Worm (Caenorhabditis elegans): Measurements from ENCODE around the gene ttr-27.

Gene ttr-27

ce11 chrV:12924128-12924527, 20.2 kb upstream of the ttr-27 start, which contains the start of gene pqn-67:
pqn-67 (plus strand) TSS chrV:12924428.
- TF ChIP-seq W03F9.2 (tag; optimal IDR thresholded peaks at IDR 0.05), result no peak
- no peak for TF ChIP-seq him-1 (tag; optimal IDR thresholded peaks at IDR 0.05)
- no peak for TF ChIP-seq dao-5 (tag; optimal IDR thresholded peaks at IDR 0.05)

ce11 chrV:12922308-12922707, 18.4 kb upstream of the ttr-27 start, which contains the start of gene dhrs-4:
dhrs-4 (plus strand) TSS chrV:12922608.
- TF ChIP-seq dao-5 (tag; optimal IDR thresholded peaks at IDR 0.05), result no peak
- TF ChIP-seq W03F9.2 (tag; optimal IDR thresholded peaks at IDR 0.05), result no peak
- no peak for TF ChIP-seq him-1 (tag; optimal IDR thresholded peaks at IDR 0.05)

DNA sequence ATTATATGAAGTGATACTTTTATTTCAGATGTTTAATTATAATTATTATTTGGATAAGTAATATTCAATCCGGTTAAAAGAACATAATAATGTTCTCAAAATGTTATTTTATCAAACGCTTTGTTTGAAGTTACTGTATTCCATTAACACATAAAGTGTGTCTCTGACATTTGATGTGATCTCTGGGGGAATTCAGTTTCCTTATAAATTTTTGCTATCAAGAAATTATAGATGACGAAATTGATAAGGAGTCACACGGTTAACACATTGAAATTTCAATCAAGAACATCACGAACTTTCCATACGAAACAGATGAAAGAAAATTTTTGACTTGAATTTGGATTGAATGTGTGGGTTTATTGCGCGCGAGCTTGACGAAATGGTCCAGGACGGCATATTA, 17.8 kb upstream of the ttr-27 start:
- no peak for TF ChIP-seq dao-5 (tag; optimal IDR thresholded peaks at IDR 0.05)
- no peak for TF ChIP-seq him-1 (tag; optimal IDR thresholded peaks at IDR 0.05)
- no peak for TF ChIP-seq W03F9.2 (tag; optimal IDR thresholded peaks at IDR 0.05)

DNA sequence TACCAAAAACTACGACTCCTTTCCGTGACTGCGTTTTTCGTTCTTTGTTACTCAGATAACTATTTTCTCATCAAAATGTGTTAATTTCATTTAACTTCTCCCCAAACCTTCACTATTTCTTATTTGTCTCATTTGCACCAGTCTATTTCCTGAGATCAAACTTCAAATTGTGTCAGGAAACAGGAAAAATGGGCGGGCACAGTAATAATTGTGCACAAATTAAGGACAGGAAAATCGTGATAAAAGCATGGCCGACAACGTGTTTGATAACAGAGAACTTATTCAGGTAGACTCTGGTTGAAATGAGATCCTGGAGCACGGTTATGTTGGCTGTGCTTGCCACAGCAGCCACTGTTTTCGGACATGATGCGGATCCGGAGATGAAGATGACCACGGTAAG, 15.8 kb upstream of the ttr-27 start, which contains the start of gene lipl-1:
Gene lipl-1, plus strand, starts transcription at position 282 of the 400 bp plus-strand sequence.
- no peak for TF ChIP-seq W03F9.2 (tag; optimal IDR thresholded peaks at IDR 0.05)
- TF ChIP-seq him-1 (tag; optimal IDR thresholded peaks at IDR 0.05), result no peak
- TF ChIP-seq dao-5 (tag; optimal IDR thresholded peaks at IDR 0.05), result no peak

DNA sequence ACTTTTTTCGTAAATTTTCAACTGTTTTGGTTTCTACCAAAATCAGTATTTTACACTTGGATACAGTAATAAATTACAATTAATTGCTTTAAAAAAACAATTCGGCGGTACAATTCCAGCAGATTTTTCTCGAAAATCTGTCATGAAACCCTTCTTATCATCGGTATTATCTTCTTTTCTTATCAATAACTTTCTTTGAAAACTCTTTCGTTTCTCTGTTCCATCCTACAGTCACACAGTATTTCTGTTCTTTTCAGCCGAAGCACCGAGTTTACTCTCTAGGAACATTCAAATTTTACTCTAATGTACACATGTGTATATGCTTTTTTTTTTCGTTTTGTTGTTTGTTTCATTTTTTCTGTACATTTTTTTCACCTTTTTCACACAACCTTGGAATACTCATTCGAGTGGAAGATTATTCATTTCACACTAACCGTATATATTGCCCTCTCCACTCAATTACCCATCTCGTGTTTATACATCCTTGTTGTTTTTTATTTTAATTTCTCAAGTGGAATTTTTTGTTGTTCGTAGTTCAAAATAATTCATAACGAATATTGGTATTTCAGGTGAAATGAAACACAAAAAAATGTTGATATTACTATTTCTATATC, 5.8 kb upstream of the ttr-27 start, which contains the start of gene nid-1:
Gene nid-1, plus strand, starts transcription at position 564 of the 614 bp plus-strand sequence.
- TF ChIP-seq W03F9.2 (tag; optimal IDR thresholded peaks at IDR 0.05) (peak; percentile 40), dao-5 (tag; optimal IDR thresholded peaks at IDR 0.05) (no peak), him-1 (tag; optimal IDR thresholded peaks at IDR 0.05) (no peak)

DNA sequence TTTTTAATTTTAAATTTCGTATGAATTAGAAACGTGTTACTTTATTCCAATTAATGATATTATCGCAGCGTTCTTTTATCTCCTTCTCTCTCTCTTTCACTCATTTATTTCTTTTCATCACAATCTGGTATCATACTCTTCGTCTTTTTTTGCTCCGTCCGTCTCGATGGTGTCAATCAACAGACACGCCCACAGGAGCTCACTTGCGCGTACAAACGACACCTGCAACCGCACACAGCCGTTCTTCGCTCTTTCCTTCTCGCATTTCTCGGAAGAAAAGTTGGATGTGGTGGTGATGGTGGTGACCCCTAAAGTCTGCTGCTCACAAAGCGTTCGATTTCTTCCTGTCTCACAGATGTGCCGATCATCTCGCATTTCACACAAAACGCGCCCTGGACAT, 4.7 kb upstream of the ttr-27 start:
- TF ChIP-seq dao-5 (tag; optimal IDR thresholded peaks at IDR 0.05) (no peak), him-1 (tag; optimal IDR thresholded peaks at IDR 0.05) (no peak), W03F9.2 (tag; optimal IDR thresholded peaks at IDR 0.05) (no peak)

DNA sequence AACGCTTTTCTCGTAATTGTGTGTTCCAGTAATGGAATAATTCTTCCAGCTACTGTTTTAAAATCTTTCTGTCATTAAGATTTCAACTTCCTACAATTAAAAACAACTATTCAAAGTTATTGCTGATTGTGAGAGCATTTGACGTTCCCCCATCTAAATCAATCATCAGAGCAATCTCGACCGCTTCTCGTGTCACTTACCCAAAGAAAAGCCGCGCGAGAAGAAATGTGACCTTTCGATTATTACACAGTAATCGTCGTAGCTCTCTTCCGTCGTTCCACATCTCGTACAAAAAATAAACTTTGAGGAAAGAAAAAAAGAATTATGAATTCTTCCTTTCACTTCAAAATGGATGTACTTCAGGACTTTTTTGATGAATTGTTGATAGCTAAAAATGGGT, 3.5 kb upstream of the ttr-27 start:
- TF ChIP-seq W03F9.2 (tag; optimal IDR thresholded peaks at IDR 0.05), result no peak

ce11 chrV:12906732-12907131, 2.8 kb upstream of the ttr-27 start, which contains the start of gene ttr-29:
ttr-29 (minus strand) TSS chrV:12906832.
- TF ChIP-seq W03F9.2 (tag; optimal IDR thresholded peaks at IDR 0.05) (no peak), him-1 (tag; optimal IDR thresholded peaks at IDR 0.05) (no peak), dao-5 (tag; optimal IDR thresholded peaks at IDR 0.05) (no peak)

DNA sequence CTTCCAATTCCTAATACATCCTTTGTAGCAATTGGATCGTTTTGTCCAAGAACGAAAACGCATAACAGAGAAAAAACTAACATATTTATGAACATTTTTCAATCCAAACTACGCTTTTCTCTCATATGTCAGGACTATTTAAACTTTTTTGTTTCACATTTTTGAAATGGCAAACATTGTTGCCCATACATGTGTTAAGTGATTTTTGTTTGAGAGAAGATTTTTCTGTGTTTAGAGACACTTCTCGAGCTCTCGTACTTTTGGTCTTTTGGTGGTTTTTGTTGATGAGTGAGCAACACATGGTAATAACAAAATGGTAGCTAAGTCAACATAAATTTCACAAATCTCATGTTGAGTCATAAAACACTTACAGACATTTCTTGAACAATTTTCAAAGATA, 1.2 kb upstream of the ttr-27 start, which contains the start of gene ttr-28:
Gene ttr-28, minus strand, starts transcription at position 101 of the 400 bp plus-strand sequence.
- no peak for TF ChIP-seq dao-5 (tag; optimal IDR thresholded peaks at IDR 0.05)
- TF ChIP-seq him-1 (tag; optimal IDR thresholded peaks at IDR 0.05), result no peak
- no peak for TF ChIP-seq W03F9.2 (tag; optimal IDR thresholded peaks at IDR 0.05)

ce11 chrV:12901301-12901700, 2.6 kb downstream of the ttr-27 start:
- TF ChIP-seq dao-5 (tag; optimal IDR thresholded peaks at IDR 0.05) (no peak), him-1 (tag; optimal IDR thresholded peaks at IDR 0.05) (no peak), W03F9.2 (tag; optimal IDR thresholded peaks at IDR 0.05) (no peak)

DNA sequence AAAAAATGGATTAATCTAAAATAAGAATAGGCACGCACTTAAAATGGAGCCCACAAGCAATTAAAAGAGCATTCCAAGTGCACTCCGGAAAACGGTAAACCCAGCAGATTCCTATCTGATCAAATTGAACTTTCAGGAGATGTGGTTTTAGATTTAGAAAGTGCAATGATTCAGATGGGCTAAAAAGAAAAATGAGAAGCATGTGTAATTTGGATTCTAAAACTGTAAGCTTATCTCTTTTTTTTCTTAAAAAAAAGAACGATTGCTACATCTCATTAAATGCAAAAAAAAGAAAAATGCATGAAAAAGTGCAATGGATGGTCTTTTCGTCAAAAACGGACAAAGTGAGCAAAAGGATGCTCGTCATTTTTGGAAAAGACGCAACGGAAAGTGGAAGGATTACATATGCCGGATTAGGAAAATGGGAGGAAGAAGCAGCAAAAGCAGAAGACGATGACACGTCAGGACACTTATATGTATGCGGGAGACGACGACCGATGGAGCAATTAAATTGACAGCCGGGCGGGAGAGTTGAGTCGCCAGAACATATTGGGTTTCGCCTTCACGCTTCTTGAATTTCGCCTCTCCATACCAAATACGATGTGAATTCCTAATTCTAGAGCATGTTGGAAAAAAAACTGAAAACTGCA, 5.2 kb downstream of the ttr-27 start:
- TF ChIP-seq dao-5 (tag; optimal IDR thresholded peaks at IDR 0.05) (no peak), W03F9.2 (tag; optimal IDR thresholded peaks at IDR 0.05) (no peak), him-1 (tag; optimal IDR thresholded peaks at IDR 0.05) (no peak)

- TF ChIP-seq dao-5 (tag; optimal IDR thresholded peaks at IDR 0.05), result no peak
- no peak for TF ChIP-seq W03F9.2 (tag; optimal IDR thresholded peaks at IDR 0.05)
- no peak for TF ChIP-seq him-1 (tag; optimal IDR thresholded peaks at IDR 0.05)
These were observed 6.6 kb downstream of the ttr-27 start for ce11 chrV:12897338-12897737.

- TF ChIP-seq dao-5 (tag; optimal IDR thresholded peaks at IDR 0.05), result no peak
- TF ChIP-seq W03F9.2 (tag; optimal IDR thresholded peaks at IDR 0.05), result no peak
- no peak for TF ChIP-seq him-1 (tag; optimal IDR thresholded peaks at IDR 0.05)
These were observed 7.0 kb downstream of the ttr-27 start for ce11 chrV:12896850-12897249.

DNA sequence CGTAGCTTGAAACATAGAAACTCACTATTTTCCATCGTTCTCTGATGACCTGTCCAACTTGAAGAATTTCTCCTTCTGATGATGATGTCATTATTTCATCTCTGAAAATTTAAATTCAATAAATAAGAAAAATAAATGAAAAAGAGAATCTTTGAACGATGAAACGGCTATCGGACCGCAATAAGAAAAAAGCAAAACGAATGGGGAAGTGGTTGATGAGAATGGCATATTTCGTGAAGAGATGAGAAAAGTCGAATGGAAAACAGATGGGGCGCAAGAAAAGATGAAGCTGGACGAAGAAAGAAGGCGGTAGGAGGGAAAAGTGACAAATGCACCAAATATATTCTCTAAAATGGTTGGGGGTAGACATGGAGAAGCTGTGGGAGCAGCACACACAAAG, 8.1 kb downstream of the ttr-27 start, which contains the start of gene ttbk-7:
Gene ttbk-7, minus strand, starts transcription at position 101 of the 400 bp plus-strand sequence.
- TF ChIP-seq W03F9.2 (tag; optimal IDR thresholded peaks at IDR 0.05) (no peak), him-1 (tag; optimal IDR thresholded peaks at IDR 0.05) (no peak), dao-5 (tag; optimal IDR thresholded peaks at IDR 0.05) (no peak)

Data from whole organism, L4/young adult.